Worm (Caenorhabditis elegans): Measurements from ENCODE around the gene nstp-5.

DNA sequence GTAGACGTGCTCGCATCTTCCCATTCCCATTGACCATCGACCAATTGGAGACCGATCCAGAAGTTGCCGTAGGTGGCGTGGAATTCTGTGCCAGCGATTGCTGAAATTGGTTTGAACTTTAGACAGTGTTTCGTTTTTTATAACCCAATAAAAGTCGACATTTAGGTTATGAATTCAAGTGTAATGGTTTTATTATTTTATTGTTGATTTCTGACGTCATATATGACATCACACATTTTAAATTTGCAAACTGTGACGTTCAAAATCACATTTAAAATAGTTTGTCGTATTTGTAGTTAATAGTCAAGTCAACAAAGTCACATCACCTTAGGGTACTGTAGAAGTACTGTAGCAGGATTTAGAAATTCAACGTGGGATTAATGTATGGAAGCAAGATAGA, 15.0 kb downstream of the nstp-5 start:
- TF ChIP-seq nhr-12 (tag; optimal IDR thresholded peaks at IDR 0.05): no peak
- no peak for TF ChIP-seq ama-1 (optimal IDR thresholded peaks at IDR 0.05)
- no peak for TF ChIP-seq nhr-23 (tag; optimal IDR thresholded peaks at IDR 0.05)
- no peak for TF ChIP-seq ceh-82 (tag; optimal IDR thresholded peaks at IDR 0.05)
- TF ChIP-seq nhr-237 (tag; optimal IDR thresholded peaks at IDR 0.05): no peak
- no peak for TF ChIP-seq egl-27 (tag; optimal IDR thresholded peaks at IDR 0.05)
- TF ChIP-seq snpc-4 (tag; optimal IDR thresholded peaks at IDR 0.05): no peak
- TF ChIP-seq nhr-28 (tag; optimal IDR thresholded peaks at IDR 0.05): no peak
- TF ChIP-seq pha-4 (tag; optimal IDR thresholded peaks at IDR 0.05): no peak
- TF ChIP-seq lsy-12 (tag; optimal IDR thresholded peaks at IDR 0.05): no peak
